Worm (Caenorhabditis elegans) whole organism, L4/young adult: Measurements from ENCODE around the gene ram-5.
"Not testable (repeated sequence)": the region's sequence is repeated elsewhere in the genome, so short reads cannot be mapped to it uniquely, and the experiment has no call there.

ENCODE experiments used
- W03F9.2 ChIP-seq: fragments of 150-350 bp; optimal IDR thresholded peaks from 2 replicates; lab custom pipeline; 2014; ENCODE audit warnings: missing biosample characterization, missing genetic modification characterization
- dao-5 ChIP-seq: sonication (generic microtip); optimal IDR thresholded peaks from 2 replicates; lab custom pipeline; 2016; ENCODE audit warnings: missing genotype, missing genetic modification characterization, moderate library complexity, missing compliant biosample characterization
- him-1 ChIP-seq: sonication (generic microtip); optimal IDR thresholded peaks from 2 replicates; lab custom pipeline; 2016; ENCODE audit warnings: missing genotype, missing genetic modification reagents, missing genetic modification characterization, missing compliant biosample characterization

- TF ChIP-seq him-1, W03F9.2, dao-5 (tag; lab: Kevin White, UChicago): not testable (repeated sequence)
These were observed 24.9 kb upstream of the ram-5 start, which contains the start of gene nspc-17 for ce11 chrX:14525081-14525324.
